Fruit fly (Drosophila melanogaster): ENCODE data around the gene nAChRalpha6.
A peak's percentile ranks its signal among the peaks of the same experiment; 100 is the strongest.

nAChRalpha6 gene

dm6 chr2L:9882393-9882971 lies 3.6 kb downstream of the nAChRalpha6 start:
- TF ChIP-seq cic (GFP tag; optimal IDR thresholded peaks at IDR 0.05) (no peak), pad (GFP tag; optimal IDR thresholded peaks at IDR 0.05) (no peak), CG12768 (GFP tag; optimal IDR thresholded peaks at IDR 0.05) (no peak), CG33017 (tag; optimal IDR thresholded peaks at IDR 0.05) (no peak), Hr96 (GFP tag; optimal IDR thresholded peaks at IDR 0.05) (no peak), Clk (GFP tag; optimal IDR thresholded peaks at IDR 0.05) (no peak), Crg-1 (GFP tag; optimal IDR thresholded peaks at IDR 0.05) (no peak), cnc (optimal IDR thresholded peaks at IDR 0.05) (no peak), CG5204 (GFP tag; optimal IDR thresholded peaks at IDR 0.05) (no peak), CG7045 (GFP tag; optimal IDR thresholded peaks at IDR 0.05) (no peak), Mnt (GFP tag; optimal IDR thresholded peaks at IDR 0.05) (no peak), bab1 (GFP tag; optimal IDR thresholded peaks at IDR 0.05) (no peak), CG7101 (tag; optimal IDR thresholded peaks at IDR 0.05) (no peak), CG1620 (GFP tag; optimal IDR thresholded peaks at IDR 0.05) (no peak), tj (GFP tag; optimal IDR thresholded peaks at IDR 0.05) (no peak), CG14711 (tag; optimal IDR thresholded peaks at IDR 0.05) (no peak), ovo (GFP tag; optimal IDR thresholded peaks at IDR 0.05) (no peak)

- TF ChIP-seq toe (GFP tag; optimal IDR thresholded peaks at IDR 0.05), result no peak
Measured at dm6 chr2L:9864337-9864736, 21.7 kb downstream of the nAChRalpha6 start.

- no peak for TF ChIP-seq tj (GFP tag; optimal IDR thresholded peaks at IDR 0.05)
- TF ChIP-seq Hr96 (GFP tag; optimal IDR thresholded peaks at IDR 0.05), result no peak
- TF ChIP-seq toe (GFP tag; optimal IDR thresholded peaks at IDR 0.05), result no peak
- TF ChIP-seq CG7045 (GFP tag; optimal IDR thresholded peaks at IDR 0.05), result no peak
- TF ChIP-seq CG12768 (GFP tag; optimal IDR thresholded peaks at IDR 0.05), result no peak
- no peak for TF ChIP-seq bab1 (GFP tag; optimal IDR thresholded peaks at IDR 0.05)
- TF ChIP-seq pad (GFP tag; optimal IDR thresholded peaks at IDR 0.05), result no peak
- no peak for TF ChIP-seq CG33017 (tag; optimal IDR thresholded peaks at IDR 0.05)
- no peak for TF ChIP-seq cnc (optimal IDR thresholded peaks at IDR 0.05)
- no peak for TF ChIP-seq Clk (GFP tag; optimal IDR thresholded peaks at IDR 0.05)
- no peak for TF ChIP-seq CG1620 (GFP tag; optimal IDR thresholded peaks at IDR 0.05)
- TF ChIP-seq CG14711 (tag; optimal IDR thresholded peaks at IDR 0.05), result no peak
Measured at dm6 chr2L:9863479-9863878, 22.6 kb downstream of the nAChRalpha6 start.

- no peak for TF ChIP-seq CG33017 (tag; optimal IDR thresholded peaks at IDR 0.05)
Measured at dm6 chr2L:9862964-9863363, 23.1 kb downstream of the nAChRalpha6 start.

dm6 chr2L:9850788-9851187 lies 35.3 kb downstream of the nAChRalpha6 start:
- TF ChIP-seq bab1 (GFP tag; optimal IDR thresholded peaks at IDR 0.05) (no peak), CG7045 (GFP tag; optimal IDR thresholded peaks at IDR 0.05) (no peak), CG7101 (tag; optimal IDR thresholded peaks at IDR 0.05) (no peak), Clk (GFP tag; optimal IDR thresholded peaks at IDR 0.05) (no peak)

- TF ChIP-seq pad (GFP tag; optimal IDR thresholded peaks at IDR 0.05), result no peak
- TF ChIP-seq CG11617 (GFP tag; optimal IDR thresholded peaks at IDR 0.05), result no peak
- TF ChIP-seq cnc (optimal IDR thresholded peaks at IDR 0.05), result no peak
- TF ChIP-seq Clk (GFP tag; optimal IDR thresholded peaks at IDR 0.05), result no peak
- no peak for TF ChIP-seq ovo (GFP tag; optimal IDR thresholded peaks at IDR 0.05)
- TF ChIP-seq Crg-1 (GFP tag; optimal IDR thresholded peaks at IDR 0.05), result no peak
- TF ChIP-seq CG7045 (GFP tag; optimal IDR thresholded peaks at IDR 0.05), result no peak
- TF ChIP-seq CG14711 (tag; optimal IDR thresholded peaks at IDR 0.05), result no peak
- no peak for TF ChIP-seq CG12768 (GFP tag; optimal IDR thresholded peaks at IDR 0.05)
- TF ChIP-seq CG7101 (tag; optimal IDR thresholded peaks at IDR 0.05), result no peak
- no peak for TF ChIP-seq Hr96 (GFP tag; optimal IDR thresholded peaks at IDR 0.05)
- no peak for TF ChIP-seq CG33017 (tag; optimal IDR thresholded peaks at IDR 0.05)
- no peak for TF ChIP-seq CG5204 (GFP tag; optimal IDR thresholded peaks at IDR 0.05)
- TF ChIP-seq bab1 (GFP tag; optimal IDR thresholded peaks at IDR 0.05), result no peak
- no peak for TF ChIP-seq tj (GFP tag; optimal IDR thresholded peaks at IDR 0.05)
- TF ChIP-seq cic (GFP tag; optimal IDR thresholded peaks at IDR 0.05), result no peak
- no peak for TF ChIP-seq Mnt (GFP tag; optimal IDR thresholded peaks at IDR 0.05)
- no peak for TF ChIP-seq CG1620 (GFP tag; optimal IDR thresholded peaks at IDR 0.05)
Measured at dm6 chr2L:9836767-9837166, 49.3 kb downstream of the nAChRalpha6 start.

dm6 chr2L:9828867-9829266 lies 57.2 kb downstream of the nAChRalpha6 start:
- TF ChIP-seq CG33017 (tag; optimal IDR thresholded peaks at IDR 0.05) (no peak), Crg-1 (GFP tag; optimal IDR thresholded peaks at IDR 0.05) (no peak), CG7045 (GFP tag; optimal IDR thresholded peaks at IDR 0.05) (no peak), cic (GFP tag; optimal IDR thresholded peaks at IDR 0.05) (no peak), ovo (GFP tag; optimal IDR thresholded peaks at IDR 0.05) (no peak), bab1 (GFP tag; optimal IDR thresholded peaks at IDR 0.05) (no peak), pad (GFP tag; optimal IDR thresholded peaks at IDR 0.05) (no peak)

dm6 chr2L:9792945-9793344 lies 93.1 kb downstream of the nAChRalpha6 start, which contains the start of gene CG13123:
Gene CG13123, minus strand, starts transcription at chr2L:9793107.
- TF ChIP-seq toe (GFP tag; optimal IDR thresholded peaks at IDR 0.05), result no peak
- peak; percentile 34 for TF ChIP-seq tj (GFP tag; optimal IDR thresholded peaks at IDR 0.05)
- no peak for TF ChIP-seq Clk (GFP tag; optimal IDR thresholded peaks at IDR 0.05)
- peak; percentile 67 for TF ChIP-seq CG14711 (tag; optimal IDR thresholded peaks at IDR 0.05)
- TF ChIP-seq Hr96 (GFP tag; optimal IDR thresholded peaks at IDR 0.05), result no peak
- TF ChIP-seq cic (GFP tag; optimal IDR thresholded peaks at IDR 0.05), result no peak
- TF ChIP-seq CG12768 (GFP tag; optimal IDR thresholded peaks at IDR 0.05), result no peak
- no peak for TF ChIP-seq CG33017 (tag; optimal IDR thresholded peaks at IDR 0.05)
- no peak for TF ChIP-seq kay (GFP tag; ENCODE audit: borderline replicate concordance)
- TF ChIP-seq cnc (optimal IDR thresholded peaks at IDR 0.05), result no peak
- TF ChIP-seq Mnt (GFP tag; optimal IDR thresholded peaks at IDR 0.05), result no peak
- TF ChIP-seq bab1 (GFP tag; optimal IDR thresholded peaks at IDR 0.05), result peak; percentile 46
- TF ChIP-seq Crg-1 (GFP tag; optimal IDR thresholded peaks at IDR 0.05), result no peak
- TF ChIP-seq CG5204 (GFP tag; optimal IDR thresholded peaks at IDR 0.05), result no peak
- no peak for TF ChIP-seq CG1620 (GFP tag; optimal IDR thresholded peaks at IDR 0.05)

All from whole organism, adult.